Worm (Caenorhabditis elegans) whole organism, L4/young adult: Measurements from ENCODE around the gene T24A6.17.

Source experiments
- W03F9.2 ChIP-seq: fragments of 150-350 bp; optimal IDR thresholded peaks from 2 replicates; lab custom pipeline; 2014; ENCODE audit warnings: missing biosample characterization, missing genetic modification characterization
- dao-5 ChIP-seq: sonication (generic microtip); optimal IDR thresholded peaks from 2 replicates; lab custom pipeline; 2016; ENCODE audit warnings: missing genotype, missing genetic modification characterization, moderate library complexity, missing compliant biosample characterization
- him-1 ChIP-seq: sonication (generic microtip); optimal IDR thresholded peaks from 2 replicates; lab custom pipeline; 2016; ENCODE audit warnings: missing genotype, missing genetic modification reagents, missing genetic modification characterization, missing compliant biosample characterization

- TF ChIP-seq him-1 (tag; lab: Kevin White, UChicago), result no peak
- TF ChIP-seq W03F9.2 (tag; lab: Kevin White, UChicago), result no peak
- TF ChIP-seq dao-5 (tag; lab: Kevin White, UChicago), result no peak
Observed at ce11 chrV:3611654-3612053, 47.4 kb upstream of the T24A6.17 start, which contains the start of gene T22F3.10.
